Fruit fly (Drosophila melanogaster): ENCODE measurements around the gene CG31928.

DNA sequence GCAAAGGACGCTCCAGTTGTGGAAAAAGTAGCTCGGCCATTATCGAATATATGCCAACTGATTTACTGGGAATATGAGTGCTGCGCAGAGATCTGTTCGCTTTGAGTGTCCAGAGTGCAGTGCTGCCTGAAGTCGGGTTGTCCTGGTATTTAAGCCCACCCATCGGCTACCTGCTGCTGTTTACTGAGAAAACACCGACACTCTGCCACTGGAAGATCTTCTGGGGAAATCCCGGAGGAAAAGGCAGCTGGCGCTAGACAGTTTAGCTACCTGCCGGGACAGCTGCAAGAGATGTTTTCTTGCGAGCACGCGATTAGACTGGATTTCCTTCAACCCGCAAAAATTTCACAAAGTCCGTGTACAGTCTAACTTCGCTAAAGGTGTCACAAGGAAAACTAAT, 25.9 kb downstream of the CG31928 start, which contains the start of gene halo:
- TF ChIP-seq CTCF (optimal IDR thresholded peaks at IDR 0.05) (no peak), CG8478 (optimal IDR thresholded peaks at IDR 0.05) (no peak)

All from S2 (cell line).